Worm (Caenorhabditis elegans) whole organism, young adult: ENCODE measurements around the gene H28G03.3.

Source experiments
- B0035.1 ChIP-seq: sonication (generic microtip); optimal IDR thresholded peaks from 2 replicates; lab custom pipeline; 2016; ENCODE audit warnings: missing genetic modification characterization, mild to moderate bottlenecking, missing compliant biosample characterization, missing genotype, missing genetic modification reagents
- F23B12.7 ChIP-seq: sonication (generic microtip); optimal IDR thresholded peaks from 2 replicates; lab custom pipeline; 2017; ENCODE audit warnings: missing genetic modification characterization, mild to moderate bottlenecking, missing compliant biosample characterization, antibody characterized with exemption, moderate library complexity; ENCODE audit not compliant: insufficient read depth
- F39B2.1 ChIP-seq: fragments of 200-800 bp; sonication (Bioruptor generic); IDR thresholded peaks from 2 replicates; pipeline ENCODE4 v1.3.6; 2022; ENCODE audit warnings: missing genetic modification reagents, missing genetic modification characterization, missing compliant biosample characterization
- F55B11.4 ChIP-seq: sonication (generic microtip); optimal IDR thresholded peaks from 2 replicates; lab custom pipeline; 2016; ENCODE audit warnings: missing compliant biosample characterization, missing genetic modification characterization, borderline replicate concordance; ENCODE audit not compliant: insufficient read depth
- F57A8.1 ChIP-seq: fragments of 200-800 bp; sonication (Bioruptor generic); optimal IDR thresholded peaks from 2 replicates; lab custom pipeline; 2018; ENCODE audit warnings: mild to moderate bottlenecking, missing genetic modification characterization, moderate library complexity, missing compliant biosample characterization
- T07F8.4 ChIP-seq: sonication (generic microtip); optimal IDR thresholded peaks from 2 replicates; lab custom pipeline; 2016; ENCODE audit warnings: mild to moderate bottlenecking, missing genetic modification characterization, moderate library complexity, missing compliant biosample characterization
- Y53G8AR.9 ChIP-seq: fragments of 200-800 bp; sonication (Bioruptor generic); conservative IDR thresholded peaks from 2 replicates; pipeline ENCODE4 v1.3.6; 2022; ENCODE audit warnings: missing genetic modification reagents, missing genetic modification characterization, missing compliant biosample characterization
- Y56A3A.18 ChIP-seq: fragments of 200-800 bp; sonication (Bioruptor generic); IDR thresholded peaks from 2 replicates; pipeline ENCODE4 v1.3.6; 2022; ENCODE audit warnings: missing genetic modification reagents, missing genetic modification characterization, missing compliant biosample characterization
- ZK185.1 ChIP-seq: sonication (generic microtip); optimal IDR thresholded peaks from 2 replicates; lab custom pipeline; 2016; ENCODE audit warnings: mild to moderate bottlenecking, missing genetic modification characterization, missing compliant biosample characterization; ENCODE audit not compliant: poor library complexity, severe bottlenecking
- attf-6 ChIP-seq: fragments of 200-800 bp; sonication (Bioruptor generic); IDR thresholded peaks from 2 replicates; pipeline ENCODE4 v1.3.6; 2022; ENCODE audit warnings: missing genetic modification reagents, missing genetic modification characterization, missing compliant biosample characterization
- bed-2 ChIP-seq: fragments of 200-800 bp; sonication (Bioruptor generic); IDR thresholded peaks from 2 replicates; pipeline ENCODE4 v1.3.6; 2022; ENCODE audit warnings: missing genetic modification reagents, missing genetic modification characterization, missing compliant biosample characterization
- ceh-91 ChIP-seq: fragments of 200-800 bp; sonication (Bioruptor generic); IDR thresholded peaks from 2 replicates; pipeline ENCODE4 v1.3.6; 2022; ENCODE audit warnings: missing genetic modification reagents, missing genetic modification characterization, missing compliant biosample characterization
- dox-1 ChIP-seq: fragments of 200-800 bp; sonication (Bioruptor generic); IDR thresholded peaks from 2 replicates; pipeline ENCODE4 v1.3.6; 2022; ENCODE audit warnings: missing genetic modification reagents, missing genetic modification characterization, missing compliant biosample characterization
- egrh-3 ChIP-seq: fragments of 200-800 bp; sonication (Bioruptor generic); IDR thresholded peaks from 2 replicates; pipeline ENCODE4 v1.3.6; 2022; ENCODE audit warnings: missing genetic modification reagents, missing genetic modification characterization, missing compliant biosample characterization
- ets-4 ChIP-seq: fragments of 200-800 bp; sonication (Bioruptor generic); optimal IDR thresholded peaks from 2 replicates; lab custom pipeline; 2018; ENCODE audit warnings: mild to moderate bottlenecking, missing genetic modification characterization, missing compliant biosample characterization
- fkh-3 ChIP-seq: sonication (generic microtip); optimal IDR thresholded peaks from 2 replicates; lab custom pipeline; 2016; ENCODE audit warnings: mild to moderate bottlenecking, missing genetic modification characterization, missing compliant biosample characterization
- gei-17 ChIP-seq: fragments of 200-800 bp; sonication (Bioruptor generic); optimal IDR thresholded peaks from 2 replicates; lab custom pipeline; 2018; ENCODE audit warnings: mild to moderate bottlenecking, missing genetic modification characterization, missing compliant biosample characterization
- him-1 ChIP-seq: sonication (generic microtip); optimal IDR thresholded peaks from 2 replicates; lab custom pipeline; 2016; ENCODE audit warnings: missing genotype, missing genetic modification reagents, missing genetic modification characterization, missing compliant biosample characterization
- hlh-26 ChIP-seq: fragments of 200-800 bp; sonication (Bioruptor generic); conservative IDR thresholded peaks from 2 replicates; pipeline ENCODE4 v1.3.6; 2022; ENCODE audit warnings: missing genetic modification reagents, missing genetic modification characterization, missing compliant biosample characterization
- let-607 ChIP-seq, 2 experiments: fragments of 200-800 bp in 1 of 2; sonication (Bioruptor generic) in 1 of 2; sonication (generic microtip) in 1 of 2; optimal IDR thresholded peaks; 2 replicates each; lab custom pipeline; 2016 to 2018; ENCODE audit warnings: mild to moderate bottlenecking in 2 of 2, missing compliant biosample characterization in 2 of 2, missing genetic modification characterization in 2 of 2, moderate library complexity in 2 of 2, missing genotype in 1 of 2
- lin-40 ChIP-seq: sonication (generic microtip); optimal IDR thresholded peaks from 2 replicates; lab custom pipeline; 2016; ENCODE audit warnings: missing genetic modification characterization, mild to moderate bottlenecking, missing compliant biosample characterization, missing genotype, missing genetic modification reagents
- lin-54 ChIP-seq: fragments of 200-800 bp; sonication (Bioruptor generic); optimal IDR thresholded peaks from 2 replicates; lab custom pipeline; 2018; ENCODE audit warnings: mild to moderate bottlenecking, missing genetic modification characterization, missing compliant biosample characterization
- lsl-1 ChIP-seq: fragments of 200-800 bp; sonication (Bioruptor generic); optimal IDR thresholded peaks from 2 replicates; lab custom pipeline; 2018; ENCODE audit warnings: mild to moderate bottlenecking, missing genetic modification characterization, moderate library complexity, missing compliant biosample characterization
- lsy-27 ChIP-seq: sonication (generic microtip); optimal IDR thresholded peaks from 2 replicates; lab custom pipeline; 2017; ENCODE audit warnings: missing genetic modification characterization, mild to moderate bottlenecking, missing compliant biosample characterization, antibody characterized with exemption, missing genotype, borderline replicate concordance; ENCODE audit not compliant: insufficient read depth
- mcd-1 ChIP-seq: fragments of 200-800 bp; sonication (Bioruptor generic); IDR thresholded peaks from 2 replicates; pipeline ENCODE4 v1.3.6; 2022; ENCODE audit warnings: missing genetic modification reagents, missing genetic modification characterization, missing compliant biosample characterization
- mel-28 ChIP-seq: sonication (generic microtip); optimal IDR thresholded peaks from 2 replicates; lab custom pipeline; 2016; ENCODE audit warnings: borderline replicate concordance, mild to moderate bottlenecking, missing genetic modification characterization, missing compliant biosample characterization
- mes-4 ChIP-seq: sonication (generic microtip); optimal IDR thresholded peaks from 2 replicates; lab custom pipeline; 2016; ENCODE audit warnings: missing genotype, missing genetic modification characterization, missing compliant biosample characterization
- nfya-2 ChIP-seq: fragments of 200-800 bp; sonication (Bioruptor generic); IDR thresholded peaks from 2 replicates; pipeline ENCODE4 v1.3.6; 2022; ENCODE audit warnings: missing genetic modification reagents, missing genetic modification characterization, missing compliant biosample characterization
- nfyb-1 ChIP-seq: fragments of 200-800 bp; sonication (Bioruptor generic); IDR thresholded peaks from 2 replicates; pipeline ENCODE4 v1.3.6; 2022; ENCODE audit warnings: missing genetic modification reagents, missing genetic modification characterization, missing compliant biosample characterization
- nhr-80 ChIP-seq: sonication (generic microtip); optimal IDR thresholded peaks from 2 replicates; lab custom pipeline; 2016; ENCODE audit warnings: missing genetic modification characterization, missing compliant biosample characterization
- rcor-1 ChIP-seq: fragments of 200-800 bp; sonication (Bioruptor generic); IDR thresholded peaks from 2 replicates; pipeline ENCODE4 v1.3.6; 2022; ENCODE audit warnings: missing genetic modification reagents, missing genetic modification characterization, missing compliant biosample characterization
- rec-8 ChIP-seq, 2 experiments: sonication (generic microtip); optimal IDR thresholded peaks; 2 replicates each; lab custom pipeline; 2016; ENCODE audit warnings: mild to moderate bottlenecking in 2 of 2, missing genetic modification characterization in 2 of 2, missing genetic modification reagents in 2 of 2, missing genotype in 2 of 2, missing biosample characterization in 1 of 2, missing compliant biosample characterization in 1 of 2, moderate library complexity in 1 of 2
- snpc-1.1 ChIP-seq: sonication (generic microtip); optimal IDR thresholded peaks from 2 replicates; lab custom pipeline; 2017; ENCODE audit warnings: missing genetic modification characterization, mild to moderate bottlenecking, missing compliant biosample characterization, antibody characterized with exemption, moderate library complexity, missing genotype, missing genetic modification reagents; ENCODE audit not compliant: insufficient read depth
- snpc-4 ChIP-seq, 5 experiments: fragments of 150-350 bp in 1 of 5; sonication (generic microtip) in 4 of 5; optimal IDR thresholded peaks; 2 replicates each; lab custom pipeline; 2014 to 2018; ENCODE audit warnings: missing genetic modification characterization in 5 of 5, missing biosample characterization in 3 of 5, antibody characterized with exemption in 2 of 5, mild to moderate bottlenecking in 2 of 5, missing compliant biosample characterization in 2 of 5, missing genotype in 2 of 5, moderate library complexity in 2 of 5, missing genetic modification reagents in 1 of 5
- sptf-2 ChIP-seq: fragments of 200-800 bp; sonication (Bioruptor generic); optimal IDR thresholded peaks from 2 replicates; lab custom pipeline; 2018; ENCODE audit warnings: mild to moderate bottlenecking, missing genetic modification characterization, missing compliant biosample characterization
- tbp1 ChIP-seq: fragments of 200-800 bp; sonication (Bioruptor generic); optimal IDR thresholded peaks from 2 replicates; lab custom pipeline; 2018; ENCODE audit warnings: mild to moderate bottlenecking, missing genetic modification characterization, missing compliant biosample characterization
- zfh-2 ChIP-seq: fragments of 200-800 bp; sonication (Bioruptor generic); conservative IDR thresholded peaks from 2 replicates; pipeline ENCODE4 v1.3.6; 2022; ENCODE audit warnings: missing genetic modification reagents, missing genetic modification characterization, missing compliant biosample characterization
- ztf-18 ChIP-seq: sonication (generic microtip); optimal IDR thresholded peaks from 2 replicates; lab custom pipeline; 2016; ENCODE audit warnings: missing genotype, mild to moderate bottlenecking, missing genetic modification characterization, missing compliant biosample characterization
- ztf-26 ChIP-seq: sonication (generic microtip); optimal IDR thresholded peaks from 2 replicates; lab custom pipeline; 2017; ENCODE audit warnings: missing genetic modification characterization, missing compliant biosample characterization
- ztf-28 ChIP-seq: fragments of 200-800 bp; sonication (Bioruptor generic); IDR thresholded peaks from 2 replicates; pipeline ENCODE4 v1.3.6; 2022; ENCODE audit warnings: missing genetic modification reagents, missing genetic modification characterization, missing compliant biosample characterization

Gene H28G03.3

DNA sequence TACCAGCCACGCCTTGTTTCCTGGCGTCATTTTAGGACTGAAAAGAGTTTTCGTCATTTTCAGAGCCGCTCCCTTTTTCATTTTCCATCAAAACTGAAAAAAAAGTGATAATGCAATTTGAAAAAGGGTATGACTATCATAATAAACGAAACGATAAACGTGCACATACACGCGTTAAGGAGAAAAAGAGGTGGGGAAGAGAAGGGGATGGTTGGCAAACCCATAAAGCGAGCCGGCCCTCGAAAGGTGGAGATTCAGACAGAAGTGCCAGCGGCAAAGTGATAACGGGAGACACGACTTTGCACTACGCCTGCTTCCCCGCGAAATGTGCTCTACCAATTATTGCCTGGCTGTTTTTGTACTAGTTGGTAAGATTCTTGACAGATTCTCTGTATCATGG, 26.6 kb upstream of the H28G03.3 start, which contains the start of gene nspg-14:
Gene nspg-14, plus strand, starts transcription at position 250 of the 400 bp plus-strand sequence.
- TF ChIP-seq let-607 (tag; optimal IDR thresholded peaks at IDR 0.05; lab: Kevin White, UChicago) (peak in 1 of 2 experiments; percentile 7), tbp1 (GFP tag; lab: Kevin White, UChicago) (peak; percentile 6), nfyb-1 (GFP tag; lab: Robert Waterston, UW) (0 out of 2 replicates have a peak, but pooled peaks have one; percentile 51), F57A8.1 (GFP tag; lab: Kevin White, UChicago) (no peak), dox-1 (GFP tag; lab: Robert Waterston, UW) (peak; percentile 66), gei-17 (GFP tag; lab: Kevin White, UChicago) (no peak), zfh-2 (GFP tag; lab: Robert Waterston, UW) (no peak), ets-4 (GFP tag; lab: Kevin White, UChicago) (peak; percentile 8), nhr-80 (tag; lab: Kevin White, UChicago) (peak; percentile 89)

- TF ChIP-seq attf-6 (GFP tag; lab: Robert Waterston, UW) (no peak), ZK185.1 (no peak), mes-4 (tag; lab: Kevin White, UChicago) (no peak), ztf-28 (no peak), egrh-3 (GFP tag; lab: Robert Waterston, UW) (no peak), F55B11.4 (tag; lab: Kevin White, UChicago) (no peak), rcor-1 (GFP tag; lab: Robert Waterston, UW) (no peak), T07F8.4 (no peak), him-1 (tag; lab: Kevin White, UChicago) (no peak)
These were observed 23.4 kb upstream of the H28G03.3 start, which contains the start of gene Y34B4A.10 for ce11 chrX:5249603-5250002. Gene Y34B4A.10, plus strand, starts transcription at chrX:5249903.

DNA sequence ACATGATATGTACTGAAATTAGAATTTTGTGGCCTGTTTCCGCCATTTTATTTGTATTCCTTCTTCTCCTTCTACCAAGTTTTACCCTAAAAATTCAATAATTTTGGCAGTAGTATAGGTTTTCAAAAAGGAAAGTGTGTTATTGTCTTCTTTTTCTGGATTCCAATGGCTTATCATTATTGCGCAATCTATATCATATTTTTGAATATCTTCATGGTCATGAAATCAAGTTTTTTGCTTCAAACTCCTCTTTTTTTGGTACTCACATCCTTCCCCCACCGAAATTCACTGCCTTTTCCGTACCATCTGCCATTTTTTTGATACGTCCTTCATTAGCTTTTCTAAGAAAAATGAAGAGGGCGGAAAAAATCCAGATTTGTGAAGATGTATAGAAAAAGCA, 22.6 kb upstream of the H28G03.3 start:
- TF ChIP-seq lsy-27 (no peak), mel-28 (tag; lab: Kevin White, UChicago) (no peak), B0035.1 (tag; lab: Kevin White, UChicago) (no peak), nfya-2 (GFP tag; lab: Robert Waterston, UW) (no peak), hlh-26 (no peak), lin-54 (no peak), Y56A3A.18 (GFP tag; lab: Robert Waterston, UW) (no peak), F55B11.4 (tag; lab: Kevin White, UChicago) (no peak), fkh-3 (no peak), snpc-1.1 (tag; lab: Kevin White, UChicago) (no peak), Y53G8AR.9 (GFP tag; lab: Robert Waterston, UW) (no peak), tbp1 (GFP tag; lab: Kevin White, UChicago) (no peak), ztf-18 (tag; lab: Kevin White, UChicago) (no peak), F23B12.7 (tag; lab: Kevin White, UChicago) (no peak)
- TF ChIP-seq, all 124 proteins: peak for 0

DNA sequence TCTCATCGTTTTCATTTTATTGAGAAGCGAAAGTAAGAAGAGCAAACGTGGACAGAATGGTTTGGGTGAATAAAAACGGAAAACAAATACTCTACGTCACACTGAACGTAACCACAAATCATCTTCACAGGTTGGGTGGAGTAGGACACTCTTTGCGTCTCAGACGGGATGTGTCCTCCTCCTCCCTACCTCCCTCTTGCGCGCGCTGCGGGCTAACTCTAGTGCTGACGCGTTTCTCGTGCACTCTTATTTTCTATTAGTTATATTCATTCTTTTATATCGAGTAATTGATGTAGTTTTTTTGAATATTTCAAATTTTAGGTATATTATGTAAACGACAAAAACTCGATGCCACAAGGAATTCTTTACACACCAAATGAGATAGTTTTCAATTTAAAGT, 17.9 kb upstream of the H28G03.3 start, which contains the start of gene Y34B4A.7:
Gene Y34B4A.7, plus strand, starts transcription at position 297 of the 400 bp plus-strand sequence.
- TF ChIP-seq rec-8 (tag; optimal IDR thresholded peaks at IDR 0.05; lab: Kevin White, UChicago) (no peak), dox-1 (GFP tag; lab: Robert Waterston, UW) (peak; percentile 66), ztf-18 (tag; lab: Kevin White, UChicago) (peak; percentile 92), nhr-80 (tag; lab: Kevin White, UChicago) (peak; percentile 35), let-607 (tag; optimal IDR thresholded peaks at IDR 0.05; lab: Kevin White, UChicago) (peak in 1 of 2 experiments; percentile 37), bed-2 (GFP tag; lab: Robert Waterston, UW) (no peak), lin-40 (tag; lab: Kevin White, UChicago) (peak; percentile 47), lsl-1 (GFP tag; lab: Kevin White, UChicago) (no peak), nfyb-1 (GFP tag; lab: Robert Waterston, UW) (0 out of 2 replicates have a peak, but pooled peaks have one; percentile 39), ztf-26 (tag; lab: Kevin White, UChicago) (peak; percentile 9), mcd-1 (GFP tag; lab: Robert Waterston, UW) (peak; percentile 53), F39B2.1 (GFP tag; lab: Robert Waterston, UW) (no peak), sptf-2 (GFP tag; lab: Kevin White, UChicago) (no peak), snpc-4 (GFP tag; optimal IDR thresholded peaks at IDR 0.05; lab: Kevin White, UChicago) (no peak), snpc-4 (tag; optimal IDR thresholded peaks at IDR 0.05; lab: Kevin White, UChicago) (peak in 1 of 4 experiments; percentile 48), lin-54 (no peak), ceh-91 (GFP tag; lab: Robert Waterston, UW) (no peak), zfh-2 (GFP tag; lab: Robert Waterston, UW) (peak; percentile 71)
